Fruit fly (Drosophila melanogaster): Measurements from ENCODE around the gene CG11122.

The CG11122 gene

DNA sequence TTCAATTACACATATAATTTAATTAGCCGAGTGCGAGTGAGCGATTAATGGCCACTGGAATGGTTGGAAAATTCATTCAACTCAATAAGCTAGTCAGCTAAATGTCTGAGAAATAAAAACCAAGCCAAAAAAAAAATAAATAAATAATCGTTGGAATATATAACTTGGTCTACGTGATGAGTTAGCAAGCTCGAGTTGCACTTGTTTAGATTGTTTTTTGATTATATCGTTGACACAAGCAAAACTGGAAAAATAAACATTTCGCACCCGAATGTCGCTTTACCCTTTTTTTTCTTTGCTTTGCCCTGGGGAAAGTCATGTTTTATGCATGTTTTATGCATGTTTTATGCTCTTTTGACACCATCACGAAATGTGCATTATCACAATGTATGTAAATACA is 41.5 kb downstream of the CG11122 start:
- TF ChIP-seq pan (optimal IDR thresholded peaks at IDR 0.05) (no peak), sage (GFP tag; optimal IDR thresholded peaks at IDR 0.05) (no peak), ey (GFP tag; optimal IDR thresholded peaks at IDR 0.05) (no peak), Sp1 (GFP tag; optimal IDR thresholded peaks at IDR 0.05) (no peak), Vsx2 (GFP tag; optimal IDR thresholded peaks at IDR 0.05; ENCODE audit: partially characterized antibody) (no peak)

DNA sequence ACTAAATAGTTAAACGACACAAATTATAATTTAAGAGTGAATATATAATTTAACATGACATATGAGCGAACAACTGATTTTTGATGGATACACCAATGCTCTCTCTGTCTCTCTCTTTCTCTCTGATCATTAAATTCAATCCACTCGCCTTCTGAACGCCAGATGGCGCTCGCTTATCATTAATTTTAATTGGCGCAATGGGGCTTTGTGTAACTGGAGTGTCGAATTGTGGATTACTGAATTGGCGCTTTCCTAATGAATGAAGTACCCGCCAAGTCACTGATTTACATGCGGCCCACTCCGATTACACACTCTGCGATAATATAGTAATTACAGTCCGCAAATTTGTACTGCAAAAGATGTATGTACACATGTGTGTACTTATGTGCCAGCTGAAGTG is 42.7 kb downstream of the CG11122 start:
- TF ChIP-seq HLH106 (tag; optimal IDR thresholded peaks at IDR 0.05) (no peak), Vsx2 (GFP tag; optimal IDR thresholded peaks at IDR 0.05; ENCODE audit: partially characterized antibody) (no peak), dl (GFP tag; optimal IDR thresholded peaks at IDR 0.05; ENCODE audit: insufficient read depth in 1 of 2, partially characterized antibody in 2 of 2) (no peak), brk (GFP tag; optimal IDR thresholded peaks at IDR 0.05) (no peak), Dif (GFP tag; optimal IDR thresholded peaks at IDR 0.05; ENCODE audit: partially characterized antibody) (no peak), tai (GFP tag; optimal IDR thresholded peaks at IDR 0.05) (no peak), N (GFP tag; optimal IDR thresholded peaks at IDR 0.05) (no peak), Hr78 (GFP tag; optimal IDR thresholded peaks at IDR 0.05) (no peak), br (GFP tag; optimal IDR thresholded peaks at IDR 0.05) (no peak), CG9705 (GFP tag; optimal IDR thresholded peaks at IDR 0.05) (no peak), OdsH (GFP tag; optimal IDR thresholded peaks at IDR 0.05) (no peak), ey (GFP tag; optimal IDR thresholded peaks at IDR 0.05) (no peak)

DNA sequence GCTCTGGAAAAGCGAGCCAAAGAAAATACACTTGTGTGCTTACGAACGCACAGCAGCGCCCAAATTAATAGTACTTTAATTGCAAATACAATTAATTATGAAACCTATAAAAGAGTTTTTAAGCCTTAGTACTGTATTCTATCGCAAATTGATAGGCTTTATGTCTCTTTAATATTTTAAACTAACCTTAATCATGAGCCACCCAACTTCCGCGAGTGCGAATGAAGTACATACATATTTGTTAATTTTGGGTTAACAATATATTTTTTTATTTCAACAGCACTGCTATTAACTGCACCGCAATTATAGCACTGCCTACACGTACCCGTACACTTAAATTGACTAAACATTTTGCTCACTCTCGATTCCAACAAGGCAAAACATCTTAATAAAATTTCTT is 43.3 kb downstream of the CG11122 start:
- TF ChIP-seq foxo (GFP tag; optimal IDR thresholded peaks at IDR 0.05): peak in 1 of 2 experiments; percentile 23
- peak; percentile 3 for TF ChIP-seq dmrt93B (GFP tag; optimal IDR thresholded peaks at IDR 0.05)
- peak; percentile 5 for TF ChIP-seq h (GFP tag; optimal IDR thresholded peaks at IDR 0.05)
- TF ChIP-seq N (GFP tag; optimal IDR thresholded peaks at IDR 0.05): no peak
- peak; percentile 18 for TF ChIP-seq HLH106 (tag; optimal IDR thresholded peaks at IDR 0.05)
- TF ChIP-seq Mio (GFP tag; optimal IDR thresholded peaks at IDR 0.05): no peak

DNA sequence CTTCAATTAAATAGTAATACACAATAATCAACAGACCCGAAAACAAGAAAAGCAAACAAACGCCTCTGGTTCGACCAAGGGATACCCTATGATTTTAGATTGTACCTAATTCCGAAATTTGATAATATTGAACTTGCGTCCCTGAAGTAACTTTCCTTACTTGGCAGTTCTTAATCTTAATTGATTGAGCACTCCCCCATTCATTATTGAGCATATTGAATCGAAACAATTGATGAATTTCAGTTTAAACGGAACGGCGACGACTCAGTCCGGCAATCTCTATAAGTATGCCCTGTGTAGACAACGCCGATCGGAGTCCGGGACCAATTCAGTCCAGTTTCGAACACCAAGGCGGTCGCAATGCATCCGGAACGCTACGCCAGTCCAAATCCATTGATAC is 58.3 kb downstream of the CG11122 start, which contains the start of gene CG15203:
CG15203 (plus strand) TSS at position 301 of the 400 bp plus-strand sequence.
- TF ChIP-seq CrebA (GFP tag; optimal IDR thresholded peaks at IDR 0.05; ENCODE audit: borderline replicate concordance) (no peak), dsf (GFP tag; optimal IDR thresholded peaks at IDR 0.05; ENCODE audit: borderline replicate concordance) (no peak)

DNA sequence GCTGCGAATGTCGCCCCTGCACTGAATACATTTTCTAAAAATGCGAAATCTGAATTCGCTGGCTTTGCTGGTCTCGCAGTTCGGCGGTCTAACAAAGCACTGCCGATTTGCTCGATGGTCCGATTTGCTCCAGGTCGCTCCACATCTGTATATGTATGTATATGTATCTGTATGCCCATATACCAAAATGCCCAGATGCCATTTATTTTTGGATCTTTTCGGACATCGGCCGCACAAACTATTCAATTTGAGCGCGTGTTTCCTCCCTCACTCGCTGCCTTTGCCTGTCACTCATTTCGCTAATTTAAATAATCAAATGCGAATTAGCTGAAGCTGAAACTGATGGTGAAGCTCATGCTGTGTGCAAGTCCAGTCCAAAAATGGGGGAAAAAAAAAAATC is 61.5 kb downstream of the CG11122 start, which contains the start of gene CG1537:
CG1537 (minus strand) TSS at position 101 of the 400 bp plus-strand sequence.
- TF ChIP-seq Dif (GFP tag; optimal IDR thresholded peaks at IDR 0.05; ENCODE audit: partially characterized antibody): no peak
- no peak for TF ChIP-seq foxo (GFP tag; optimal IDR thresholded peaks at IDR 0.05)
- no peak for TF ChIP-seq ey (GFP tag; optimal IDR thresholded peaks at IDR 0.05)
- no peak for TF ChIP-seq sage (GFP tag; optimal IDR thresholded peaks at IDR 0.05)
- no peak for TF ChIP-seq brk (GFP tag; optimal IDR thresholded peaks at IDR 0.05)
